Fruit fly (Drosophila melanogaster): ENCODE data around the gene CG33995.
A peak's percentile ranks its signal among the peaks of the same experiment; 100 is the strongest.

Gene CG33995

dm6 chr2L:5096761-5097160 lies 53.7 kb downstream of the CG33995 start (continued):
- TF ChIP-seq fd3F (GFP tag; optimal IDR thresholded peaks at IDR 0.05) (peak; percentile 8), schlank (tag; optimal IDR thresholded peaks at IDR 0.05) (peak; percentile 65), ac (GFP tag; optimal IDR thresholded peaks at IDR 0.05) (peak; percentile 16), CG2678 (tag; optimal IDR thresholded peaks at IDR 0.05) (peak; percentile 24), CG17912 (GFP tag; optimal IDR thresholded peaks at IDR 0.05) (peak; percentile 2), sqz (GFP tag; optimal IDR thresholded peaks at IDR 0.05) (no peak), CG9727 (GFP tag; optimal IDR thresholded peaks at IDR 0.05) (peak; percentile 9), sob (GFP tag; IDR thresholded peaks at IDR 0.05) (0 out of 2 replicates have a peak, but pooled peaks have one; percentile 27), pfk (GFP tag; optimal IDR thresholded peaks at IDR 0.05) (peak; percentile 73), Fer1 (GFP tag; optimal IDR thresholded peaks at IDR 0.05) (peak; percentile 86), wek (GFP tag; optimal IDR thresholded peaks at IDR 0.05) (peak; percentile 58), tna (GFP tag; IDR thresholded peaks at IDR 0.05; ENCODE audit: partially characterized antibody) (no peak), Dek (tag; optimal IDR thresholded peaks at IDR 0.05) (no peak), CrebB (tag; optimal IDR thresholded peaks at IDR 0.05) (peak; percentile 33), MTF-1 (GFP tag; optimal IDR thresholded peaks at IDR 0.05; ENCODE audit: borderline replicate concordance) (peak; percentile 63), CG6683 (GFP tag; optimal IDR thresholded peaks at IDR 0.05) (peak; percentile 27), otp (GFP tag; IDR thresholded peaks at IDR 0.05) (0 out of 3 replicates have a peak, but pooled peaks have one; percentile 34), phol (tag; optimal IDR thresholded peaks at IDR 0.05) (no peak), dmrt99B (tag; optimal IDR thresholded peaks at IDR 0.05) (peak; percentile 6), nerfin-1 (tag; optimal IDR thresholded peaks at IDR 0.05) (peak; percentile 53), kni (GFP tag; optimal IDR thresholded peaks at IDR 0.05) (peak; percentile 51), ranshi (GFP tag; IDR thresholded peaks at IDR 0.05) (peak; percentile 17; the same call in 1 of the 2 replicates), CG13123 (GFP tag; optimal IDR thresholded peaks at IDR 0.05) (no peak), CG6813 (GFP tag; optimal IDR thresholded peaks at IDR 0.05) (peak; percentile 89), mld (GFP tag; IDR thresholded peaks at IDR 0.05; ENCODE audit: partially characterized antibody) (no peak), row (GFP tag; IDR thresholded peaks at IDR 0.05) (no peak), cwo (GFP tag; optimal IDR thresholded peaks at IDR 0.05) (peak; percentile 39), NfI (GFP tag; optimal IDR thresholded peaks at IDR 0.05) (peak; percentile 40), CG12219 (GFP tag; optimal IDR thresholded peaks at IDR 0.05) (peak; percentile 36), CG4328 (GFP tag; optimal IDR thresholded peaks at IDR 0.05) (peak; percentile 70), kah (GFP tag; optimal IDR thresholded peaks at IDR 0.05) (peak; percentile 41), CG13894 (tag; optimal IDR thresholded peaks at IDR 0.05) (peak; percentile 61), mirr (GFP tag; optimal IDR thresholded peaks at IDR 0.05) (peak; percentile 75), CG15269 (tag; optimal IDR thresholded peaks at IDR 0.05) (peak; percentile 24), bbx (GFP tag; IDR thresholded peaks at IDR 0.05; ENCODE audit: partially characterized antibody) (0 out of 2 replicates have a peak, but pooled peaks have one; percentile 13), CG34376 (GFP tag; optimal IDR thresholded peaks at IDR 0.05) (peak; percentile 91), pb (GFP tag; optimal IDR thresholded peaks at IDR 0.05) (no peak), HHEX (GFP tag; optimal IDR thresholded peaks at IDR 0.05) (peak; percentile 58), Fer3 (tag; optimal IDR thresholded peaks at IDR 0.05) (peak; percentile 15), CG11504 (tag; optimal IDR thresholded peaks at IDR 0.05) (peak; percentile 12), luna (GFP tag; optimal IDR thresholded peaks at IDR 0.05) (no peak), ewg (GFP tag; optimal IDR thresholded peaks at IDR 0.05) (peak; percentile 87), CG17385 (GFP tag; optimal IDR thresholded peaks at IDR 0.05) (peak; percentile 36), crc (GFP tag; optimal IDR thresholded peaks at IDR 0.05) (no peak), CG13296 (GFP tag; optimal IDR thresholded peaks at IDR 0.05) (peak; percentile 78), BtbVII (GFP tag; optimal IDR thresholded peaks at IDR 0.05) (peak; percentile 58), CG6854 (GFP tag; optimal IDR thresholded peaks at IDR 0.05) (peak; percentile 81), stc (GFP tag; IDR thresholded peaks at IDR 0.05) (0 out of 2 replicates have a peak, but pooled peaks have one; percentile 29)

Data from whole organism, embryonic.